Fruit fly (Drosophila melanogaster) whole organism, embryonic: Measurements from ENCODE around the gene robl62A.
A peak's percentile ranks its signal among the peaks of the same experiment; 100 is the strongest.

Source experiments
- Aef1 ChIP-seq: fragments of 200-800 bp; sonication (Bioruptor generic); IDR thresholded peaks from 3 replicates; pipeline ENCODE4 v1.3.6; 2022; ENCODE audit warnings: missing biosample characterization, missing genetic modification characterization
- Asciz ChIP-seq: fragments of 200-800 bp; sonication (Bioruptor generic); optimal IDR thresholded peaks from 2 replicates; lab custom pipeline; 2017; ENCODE audit warnings: missing biosample characterization, mild to moderate bottlenecking, missing genetic modification characterization, missing genetic modification reagents
- Blimp-1 ChIP-seq: fragments of 200-800 bp; sonication (Bioruptor generic); optimal IDR thresholded peaks from 3 replicates; lab custom pipeline; 2018; ENCODE audit warnings: missing biosample characterization, missing genetic modification characterization, mild to moderate bottlenecking, moderate library complexity, missing genetic modification reagents
- CG10654 ChIP-seq: fragments of 200-800 bp; sonication (Bioruptor generic); optimal IDR thresholded peaks from 2 replicates; lab custom pipeline; 2016; ENCODE audit warnings: missing biosample characterization, missing genetic modification characterization
- CG12219 ChIP-seq: fragments of 200-800 bp; sonication (Bioruptor generic); optimal IDR thresholded peaks from 3 replicates; lab custom pipeline; 2018; ENCODE audit warnings: missing biosample characterization, mild to moderate bottlenecking, missing genetic modification characterization
- CG1233 ChIP-seq: fragments of 200-800 bp; sonication (Bioruptor generic); optimal IDR thresholded peaks from 4 replicates; lab custom pipeline; 2018; ENCODE audit warnings: missing biosample characterization, mild to moderate bottlenecking, missing genetic modification characterization
- CG12942 ChIP-seq: fragments of 200-800 bp; sonication (Bioruptor generic); optimal IDR thresholded peaks from 3 replicates; lab custom pipeline; 2016; ENCODE audit warnings: missing biosample characterization, missing genetic modification characterization
- CG14050 ChIP-seq: fragments of 200-800 bp; sonication (Bioruptor generic); IDR thresholded peaks from 3 replicates; pipeline ENCODE4 v1.3.6; 2022; ENCODE audit warnings: missing biosample characterization, missing genetic modification characterization
- CG15514 ChIP-seq: fragments of 200-800 bp; sonication (Bioruptor generic); optimal IDR thresholded peaks from 3 replicates; lab custom pipeline; 2017; ENCODE audit warnings: missing biosample characterization, missing genetic modification characterization, mild to moderate bottlenecking, moderate library complexity, missing genetic modification reagents
- CG1602 ChIP-seq: fragments of 200-800 bp; sonication (Bioruptor generic); optimal IDR thresholded peaks from 3 replicates; lab custom pipeline; 2016; ENCODE audit warnings: missing biosample characterization, missing genetic modification characterization
- CG1647 ChIP-seq: fragments of 200-800 bp; sonication (Bioruptor generic); optimal IDR thresholded peaks from 3 replicates; lab custom pipeline; 2016; ENCODE audit warnings: missing biosample characterization, missing genetic modification characterization
- CG2202 ChIP-seq: fragments of 200-800 bp; sonication (Bioruptor generic); optimal IDR thresholded peaks from 2 replicates; lab custom pipeline; 2018; ENCODE audit warnings: missing biosample characterization, mild to moderate bottlenecking, missing genetic modification characterization
- CG32767 ChIP-seq: fragments of 200-800 bp; sonication (Bioruptor generic); IDR thresholded peaks from 2 replicates; pipeline ENCODE4 v1.3.6; 2022; ENCODE audit warnings: missing biosample characterization, missing genetic modification characterization
- CG33557 ChIP-seq: fragments of 200-800 bp; sonication (Bioruptor generic); optimal IDR thresholded peaks from 2 replicates; lab custom pipeline; 2019; ENCODE audit warnings: missing biosample characterization, mild to moderate bottlenecking, missing genetic modification characterization, moderate library complexity
- CG4404 ChIP-seq: fragments of 200-800 bp; sonication (Bioruptor generic); IDR thresholded peaks from 2 replicates; pipeline ENCODE4 v1.3.6; 2022; ENCODE audit warnings: missing biosample characterization, missing genetic modification characterization
- CG4730 ChIP-seq: fragments of 200-800 bp; sonication (Bioruptor generic); IDR thresholded peaks from 2 replicates; pipeline ENCODE4 v1.3.6; 2022; ENCODE audit warnings: missing biosample characterization, missing genetic modification characterization
- CG6689 ChIP-seq: fragments of 200-800 bp; sonication (Bioruptor generic); IDR thresholded peaks from 2 replicates; pipeline ENCODE4 v1.3.6; 2022; ENCODE audit warnings: missing biosample characterization, missing genetic modification characterization
- CG7357 ChIP-seq: fragments of 200-800 bp; sonication (Bioruptor generic); IDR thresholded peaks from 3 replicates; pipeline ENCODE4 v1.3.6; 2022; ENCODE audit warnings: missing biosample characterization, missing genetic modification characterization
- CG7928 ChIP-seq: fragments of 200-800 bp; sonication (Bioruptor generic); optimal IDR thresholded peaks from 2 replicates; lab custom pipeline; 2017; ENCODE audit warnings: missing biosample characterization, mild to moderate bottlenecking, missing genetic modification characterization
- CG8089 ChIP-seq: fragments of 200-800 bp; sonication (Bioruptor generic); optimal IDR thresholded peaks from 3 replicates; lab custom pipeline; 2016; ENCODE audit warnings: missing biosample characterization, missing genetic modification characterization
- CG8359 ChIP-seq: fragments of 200-800 bp; sonication (Bioruptor generic); optimal IDR thresholded peaks from 2 replicates; lab custom pipeline; 2017; ENCODE audit warnings: missing biosample characterization, mild to moderate bottlenecking, missing genetic modification characterization, borderline replicate concordance
- CG8478 ChIP-seq: fragments of >200 bp; optimal IDR thresholded peaks from 2 replicates; lab custom pipeline; 2018
- CG9437 ChIP-seq: fragments of 200-800 bp; sonication (Bioruptor generic); optimal IDR thresholded peaks from 2 replicates; lab custom pipeline; 2018; ENCODE audit warnings: missing biosample characterization, mild to moderate bottlenecking, missing genetic modification characterization
- CHES-1-like ChIP-seq: fragments of 200-800 bp; sonication (Bioruptor generic); optimal IDR thresholded peaks from 2 replicates; lab custom pipeline; 2016; ENCODE audit warnings: missing biosample characterization, missing genetic modification characterization
- Deaf1 ChIP-seq: fragments of 200-800 bp; optimal IDR thresholded peaks from 3 replicates; lab custom pipeline; 2019; ENCODE audit warnings: missing biosample characterization, mild to moderate bottlenecking, missing genetic modification characterization, moderate library complexity
- Dip2 ChIP-seq: fragments of 200-800 bp; sonication (Bioruptor generic); IDR thresholded peaks from 2 replicates; pipeline ENCODE4 v1.3.6; 2022; ENCODE audit warnings: missing biosample characterization, missing genetic modification characterization
- Hey ChIP-seq: fragments of 200-800 bp; sonication (Bioruptor generic); optimal IDR thresholded peaks from 3 replicates; lab custom pipeline; 2018; ENCODE audit warnings: missing biosample characterization, mild to moderate bottlenecking, missing genetic modification characterization
- HmgD ChIP-seq: fragments of 200-800 bp; sonication (Bioruptor generic); optimal IDR thresholded peaks from 3 replicates; lab custom pipeline; 2016; ENCODE audit warnings: missing biosample characterization, missing genetic modification characterization
- Lhr ChIP-seq: fragments of 200-800 bp; sonication (Bioruptor generic); optimal IDR thresholded peaks from 3 replicates; lab custom pipeline; 2017; ENCODE audit warnings: mild to moderate bottlenecking, missing biosample characterization, missing genetic modification reagents, missing genetic modification characterization
- MBD-R2 ChIP-seq: fragments of 200-800 bp; sonication (Bioruptor generic); IDR thresholded peaks from 2 replicates; pipeline ENCODE4 v1.3.6; 2022; ENCODE audit warnings: missing biosample characterization, missing genetic modification characterization
- Max ChIP-seq: fragments of 200-800 bp; sonication (Bioruptor generic); optimal IDR thresholded peaks from 2 replicates; lab custom pipeline; 2016; ENCODE audit warnings: missing biosample characterization, mild to moderate bottlenecking, missing genetic modification characterization
- Med ChIP-seq: fragments of 200-800 bp; sonication (Bioruptor generic); peaks from one replicate; lab custom pipeline; 2016; ENCODE audit warnings: missing biosample characterization, missing genetic modification characterization, mild to moderate bottlenecking, inconsistent platforms, moderate library complexity
- Opbp ChIP-seq: fragments of 200-800 bp; sonication (Bioruptor generic); IDR thresholded peaks from 3 replicates; pipeline ENCODE4 v1.3.6; 2022; ENCODE audit warnings: missing biosample characterization, missing genetic modification characterization; ENCODE audit not compliant: partially characterized antibody
- Rx ChIP-seq: fragments of 200-800 bp; sonication (Bioruptor generic); IDR thresholded peaks from 2 replicates; pipeline ENCODE4 v1.3.6; 2022; ENCODE audit warnings: missing biosample characterization, missing genetic modification characterization
- Sin3A ChIP-seq: fragments of >200 bp; optimal IDR thresholded peaks from 2 replicates; lab custom pipeline; 2018
- Ssrp ChIP-seq: fragments of 200-800 bp; sonication (Bioruptor generic); optimal IDR thresholded peaks from 2 replicates; lab custom pipeline; 2018; ENCODE audit warnings: missing biosample characterization, mild to moderate bottlenecking, missing genetic modification characterization, moderate library complexity
- Stat92E ChIP-seq, 3 experiments: fragments of >200 bp in 2 of 3; fragments of 200-800 bp in 1 of 3; sonication (Bioruptor generic) in 1 of 3; optimal IDR thresholded peaks; 2 replicates each; lab custom pipeline; 2017 to 2019; ENCODE audit warnings: missing biosample characterization in 3 of 3, missing genetic modification characterization in 3 of 3, mild to moderate bottlenecking in 1 of 3, moderate library complexity in 1 of 3
- klu ChIP-seq: fragments of 200-800 bp; sonication (Bioruptor generic); IDR thresholded peaks from 2 replicates; pipeline ENCODE4 v1.3.6; 2022; ENCODE audit warnings: missing biosample characterization, missing genetic modification characterization
- ranshi ChIP-seq: fragments of 200-800 bp; sonication (Bioruptor generic); IDR thresholded peaks from 2 replicates; pipeline ENCODE4 v1.3.6; 2022; ENCODE audit warnings: missing biosample characterization, missing genetic modification characterization
- sc ChIP-seq, 3 experiments: fragments of >200 bp in 2 of 3; fragments of 200-800 bp in 1 of 3; sonication (Bioruptor generic) in 1 of 3; optimal IDR thresholded peaks; 2 replicates in 2 of 3; 3 replicates in 1 of 3; lab custom pipeline; 2017; ENCODE audit warnings: mild to moderate bottlenecking in 1 of 3, missing biosample characterization in 1 of 3, missing genetic modification characterization in 1 of 3, missing genetic modification reagents in 1 of 3
- sens ChIP-seq: fragments of 200-800 bp; sonication (Bioruptor generic); peaks from one replicate; lab custom pipeline; 2016; ENCODE audit warnings: missing biosample characterization, missing genetic modification characterization
- sim ChIP-seq: fragments of 200-800 bp; sonication (Bioruptor generic); IDR thresholded peaks from 2 replicates; pipeline ENCODE4 v1.3.6; 2022; ENCODE audit warnings: missing biosample characterization, missing genetic modification characterization
- sug ChIP-seq: fragments of 200-800 bp; optimal IDR thresholded peaks from 2 replicates; lab custom pipeline; 2019; ENCODE audit warnings: missing biosample characterization, mild to moderate bottlenecking, missing genetic modification characterization, moderate library complexity
- trem ChIP-seq: fragments of 200-800 bp; optimal IDR thresholded peaks from 3 replicates; lab custom pipeline; 2019; ENCODE audit warnings: missing biosample characterization, mild to moderate bottlenecking, missing genetic modification characterization, moderate library complexity
- unc-4 ChIP-seq: fragments of 200-800 bp; sonication (Bioruptor generic); IDR thresholded peaks from 2 replicates; pipeline ENCODE4 v1.3.6; 2022; ENCODE audit warnings: missing biosample characterization, missing genetic modification characterization; ENCODE audit not compliant: partially characterized antibody
- vfl ChIP-seq: fragments of 200-800 bp; sonication (Bioruptor generic); optimal IDR thresholded peaks from 2 replicates; lab custom pipeline; 2016; ENCODE audit warnings: missing biosample characterization, missing genetic modification characterization
- zen2 ChIP-seq: fragments of 200-800 bp; sonication (Bioruptor generic); IDR thresholded peaks from 3 replicates; pipeline ENCODE4 v1.3.6; 2022; ENCODE audit warnings: missing biosample characterization, missing genetic modification characterization; ENCODE audit not compliant: partially characterized antibody
- zfh1 ChIP-seq: fragments of 200-800 bp; sonication (Bioruptor generic); IDR thresholded peaks from 3 replicates; pipeline ENCODE4 v1.3.6; 2022; ENCODE audit warnings: missing biosample characterization, missing genetic modification characterization
- zfh2 ChIP-seq: fragments of 200-800 bp; sonication (Bioruptor generic); optimal IDR thresholded peaks from 2 replicates; lab custom pipeline; 2016; ENCODE audit warnings: missing biosample characterization, missing genetic modification characterization

robl62A gene

dm6 chr3L:1517274-1518047 is 40.0 kb downstream of the robl62A start (continued):
- TF ChIP-seq Dip2 (GFP tag; lab: Robert Waterston, UW) (no peak), CG1602 (GFP tag; lab: Kevin White, UChicago) (peak; percentile 47), Max (GFP tag; lab: Kevin White, UChicago) (peak; percentile 67), Deaf1 (peak; percentile 16), zfh1 (GFP tag; lab: Robert Waterston, UW) (peak; percentile 67; the same call in 2 of the 3 replicates), unc-4 (GFP tag; lab: Robert Waterston, UW) (peak; percentile 77), MBD-R2 (GFP tag; lab: Robert Waterston, UW) (peak; percentile 83), Ssrp (tag; lab: Kevin White, UChicago) (no peak), trem (peak; percentile 62), CHES-1-like (peak; percentile 52), sug (no peak), zfh2 (GFP tag; lab: Kevin White, UChicago) (peak; percentile 79), CG8359 (no peak), CG2202 (no peak), CG7357 (GFP tag; lab: Robert Waterston, UW) (no peak), sc (optimal IDR thresholded peaks at IDR 0.05; lab: Kevin White, UChicago) (no peak), sc (GFP tag; optimal IDR thresholded peaks at IDR 0.05; lab: Kevin White, UChicago) (no peak), Asciz (GFP tag; lab: Kevin White, UChicago) (no peak), CG6689 (GFP tag; lab: Robert Waterston, UW) (peak; percentile 48), CG8478 (lab: Kevin White, UChicago) (no peak), Stat92E (GFP tag; optimal IDR thresholded peaks at IDR 0.05; lab: Kevin White, UChicago) (no peak), CG12942 (GFP tag; lab: Kevin White, UChicago) (peak; percentile 71), CG12219 (GFP tag; lab: Kevin White, UChicago) (no peak), zen2 (peak; percentile 62), Aef1 (GFP tag; lab: Robert Waterston, UW) (peak; percentile 51), ranshi (peak; percentile 62), CG1647 (peak; percentile 64), Rx (GFP tag; lab: Robert Waterston, UW) (peak; percentile 35; the same call in 1 of the 2 replicates), CG4730 (no peak), Med (GFP tag; lab: Kevin White, UChicago) (peak; percentile 96), sim (no peak), CG15514 (GFP tag; lab: Kevin White, UChicago) (peak; percentile 93), CG9437 (peak; percentile 34), CG4404 (no peak), Blimp-1 (no peak), CG1233 (GFP tag; lab: Kevin White, UChicago) (peak; percentile 24), Sin3A (lab: Kevin White, UChicago) (peak; percentile 96), CG8089 (GFP tag; lab: Kevin White, UChicago) (peak; percentile 34), CG10654 (GFP tag; lab: Kevin White, UChicago) (peak; percentile 51), sens (peak; percentile 95), Lhr (peak; percentile 36), CG7928 (GFP tag; lab: Kevin White, UChicago) (peak; percentile 7), CG32767 (GFP tag; lab: Robert Waterston, UW) (0 out of 2 replicates have a peak, but pooled peaks have one; percentile 41), HmgD (GFP tag; lab: Kevin White, UChicago) (peak; percentile 51), CG33557 (GFP tag; lab: Kevin White, UChicago) (peak; percentile 3), Hey (tag; lab: Kevin White, UChicago) (no peak), Opbp (GFP tag; lab: Robert Waterston, UW) (peak; percentile 87), klu (peak; percentile 55; the same call in 1 of the 2 replicates), vfl (GFP tag; lab: Kevin White, UChicago) (peak; percentile 59), CG14050 (GFP tag; lab: Robert Waterston, UW) (no peak)
